Fruit fly (Drosophila melanogaster): ENCODE measurements around the gene Ndc80.

The Ndc80 gene

DNA sequence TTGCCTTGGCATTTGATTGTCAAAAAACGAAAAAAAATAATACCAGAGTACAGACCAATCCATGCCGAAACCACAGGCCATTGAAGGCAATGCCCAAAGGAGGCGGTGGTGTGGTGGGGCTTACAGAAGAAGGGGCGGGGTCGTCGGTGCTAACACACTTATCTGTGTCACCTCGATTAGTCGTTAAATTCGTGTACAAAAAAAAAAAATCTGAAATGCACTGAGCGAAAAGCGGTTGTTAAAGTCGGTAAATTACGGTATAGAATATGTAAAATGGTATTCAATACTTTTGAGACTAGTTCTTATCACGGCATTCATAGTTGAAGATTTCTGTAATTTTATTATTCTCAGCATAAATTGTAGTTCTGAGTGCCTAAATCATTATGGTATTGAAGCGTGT lies 32.1 kb upstream of the Ndc80 start (continued):
- TF ChIP-seq Dek (tag; optimal IDR thresholded peaks at IDR 0.05) (no peak), bigmax (GFP tag; optimal IDR thresholded peaks at IDR 0.05) (no peak), sc (optimal IDR thresholded peaks at IDR 0.05) (no peak), sc (GFP tag; optimal IDR thresholded peaks at IDR 0.05) (no peak), Fer2 (tag; optimal IDR thresholded peaks at IDR 0.05) (no peak), CG9797 (GFP tag; optimal IDR thresholded peaks at IDR 0.05) (no peak), jumu (GFP tag; optimal IDR thresholded peaks at IDR 0.05) (peak; percentile 21), Sox102F (GFP tag; optimal IDR thresholded peaks at IDR 0.05) (peak; percentile 63), Dref (GFP tag; IDR thresholded peaks at IDR 0.05) (no peak), CG17359 (tag; optimal IDR thresholded peaks at IDR 0.05) (peak; percentile 76), Ravus (GFP tag; IDR thresholded peaks at IDR 0.05) (peak; percentile 41), slbo (GFP tag; IDR thresholded peaks at IDR 0.05) (peak; percentile 60), CG34422 (GFP tag; IDR thresholded peaks at IDR 0.05) (peak; percentile 75), ftz-f1 (GFP tag; optimal IDR thresholded peaks at IDR 0.05) (peak; percentile 71), CoRest (tag; optimal IDR thresholded peaks at IDR 0.05) (peak; percentile 10), CkIIα-i1 (GFP tag; IDR thresholded peaks at IDR 0.05) (no peak), abd-A (tag; optimal IDR thresholded peaks at IDR 0.05) (no peak), pan (optimal IDR thresholded peaks at IDR 0.05) (no peak), pan (GFP tag; optimal IDR thresholded peaks at IDR 0.05 in 1 of 2, IDR thresholded peaks at IDR 0.05 in 1 of 2) (peak in 1 of 2 experiments; percentile 83), ind (GFP tag; optimal IDR thresholded peaks at IDR 0.05) (peak; percentile 63), CG13296 (GFP tag; optimal IDR thresholded peaks at IDR 0.05) (peak; percentile 12), CG4404 (GFP tag; IDR thresholded peaks at IDR 0.05) (no peak), pho (GFP tag; optimal IDR thresholded peaks at IDR 0.05) (no peak), danr (GFP tag; IDR thresholded peaks at IDR 0.05) (no peak), Hand (GFP tag; optimal IDR thresholded peaks at IDR 0.05) (no peak), CG17385 (GFP tag; optimal IDR thresholded peaks at IDR 0.05) (peak; percentile 14), nerfin-2 (GFP tag; IDR thresholded peaks at IDR 0.05; ENCODE audit: partially characterized antibody) (no peak), HmgD (GFP tag; optimal IDR thresholded peaks at IDR 0.05) (no peak), stc (GFP tag; IDR thresholded peaks at IDR 0.05) (0 out of 2 replicates have a peak, but pooled peaks have one; percentile 43), Max (GFP tag; optimal IDR thresholded peaks at IDR 0.05) (peak; percentile 39), Vsx1 (GFP tag; optimal IDR thresholded peaks at IDR 0.05) (peak; percentile 6), CG10366 (GFP tag; IDR thresholded peaks at IDR 0.05) (peak; percentile 28), CG3847 (GFP tag; IDR thresholded peaks at IDR 0.05) (no peak), oc (tag; optimal IDR thresholded peaks at IDR 0.05) (no peak), CG6683 (GFP tag; optimal IDR thresholded peaks at IDR 0.05) (no peak), CG16815 (GFP tag; optimal IDR thresholded peaks at IDR 0.05) (no peak), tgo (GFP tag; IDR thresholded peaks at IDR 0.05) (peak; percentile 73; the same call in 2 of the 3 replicates), onecut (GFP tag; IDR thresholded peaks at IDR 0.05) (no peak; the same call in 1 of the 2 replicates), HLH4C (GFP tag; IDR thresholded peaks at IDR 0.05; ENCODE audit: partially characterized antibody) (no peak), Optix (GFP tag; IDR thresholded peaks at IDR 0.05) (peak; percentile 40; the same call in 1 of the 3 replicates), CG8944 (GFP tag; optimal IDR thresholded peaks at IDR 0.05) (no peak), CG7928 (GFP tag; optimal IDR thresholded peaks at IDR 0.05) (no peak), CG1647 (GFP tag; optimal IDR thresholded peaks at IDR 0.05) (peak; percentile 53), amos (GFP tag; IDR thresholded peaks at IDR 0.05; ENCODE audit: partially characterized antibody) (no peak), grau (tag; optimal IDR thresholded peaks at IDR 0.05) (peak; percentile 14), CG14667 (GFP tag; IDR thresholded peaks at IDR 0.05) (peak; percentile 53), lab (GFP tag; optimal IDR thresholded peaks at IDR 0.05) (peak; percentile 83), Dll (GFP tag; IDR thresholded peaks at IDR 0.05; ENCODE audit: partially characterized antibody) (no peak), HLHmδ (GFP tag; optimal IDR thresholded peaks at IDR 0.05) (no peak), CG18262 (tag; optimal IDR thresholded peaks at IDR 0.05) (peak; percentile 59), cato (GFP tag; optimal IDR thresholded peaks at IDR 0.05; ENCODE audit: borderline replicate concordance) (peak; percentile 34)
